Fruit fly (Drosophila melanogaster) whole organism, embryonic: ENCODE results near the gene Tre1.

ENCODE experiments used
- Ada2b ChIP-seq: fragments of 200-800 bp; sonication (Bioruptor generic); IDR thresholded peaks from 2 replicates; pipeline ENCODE4 v1.3.6; 2022; ENCODE audit warnings: missing biosample characterization, missing genetic modification characterization
- Antp ChIP-seq: fragments of 200-800 bp; sonication (Bioruptor generic); optimal IDR thresholded peaks from 3 replicates; lab custom pipeline; 2016; ENCODE audit warnings: missing biosample characterization, missing genetic modification characterization
- CG10267 ChIP-seq: fragments of 200-800 bp; sonication (Bioruptor generic); optimal IDR thresholded peaks from 2 replicates; lab custom pipeline; 2018; ENCODE audit warnings: missing biosample characterization, mild to moderate bottlenecking, missing genetic modification characterization, moderate library complexity
- CG10321 ChIP-seq: fragments of 200-800 bp; sonication (Bioruptor generic); IDR thresholded peaks from 2 replicates; pipeline ENCODE4 v1.3.6; 2022; ENCODE audit warnings: missing biosample characterization, missing genetic modification characterization
- CG11247 ChIP-seq: fragments of 200-800 bp; sonication (Bioruptor generic); IDR thresholded peaks from 2 replicates; pipeline ENCODE4 v1.3.6; 2022; ENCODE audit warnings: missing biosample characterization, missing genetic modification characterization
- CG11456 ChIP-seq: fragments of 200-800 bp; sonication (Bioruptor generic); IDR thresholded peaks from 3 replicates; pipeline ENCODE4 v1.3.6; 2022; ENCODE audit warnings: missing biosample characterization, missing genetic modification characterization
- CG12155 ChIP-seq: fragments of 200-800 bp; sonication (Bioruptor generic); optimal IDR thresholded peaks from 3 replicates; lab custom pipeline; 2016; ENCODE audit warnings: missing biosample characterization, missing genetic modification characterization
- CG1233 ChIP-seq: fragments of 200-800 bp; sonication (Bioruptor generic); optimal IDR thresholded peaks from 4 replicates; lab custom pipeline; 2018; ENCODE audit warnings: missing biosample characterization, mild to moderate bottlenecking, missing genetic modification characterization
- CG14441 ChIP-seq: fragments of 200-800 bp; sonication (Bioruptor generic); IDR thresholded peaks from 2 replicates; pipeline ENCODE4 v1.3.6; 2022; ENCODE audit warnings: missing biosample characterization, missing genetic modification characterization
- CG14860 ChIP-seq: fragments of 200-800 bp; sonication (Bioruptor generic); IDR thresholded peaks from 3 replicates; pipeline ENCODE4 v1.3.6; 2022; ENCODE audit warnings: missing biosample characterization, missing genetic modification characterization; ENCODE audit not compliant: partially characterized antibody
- CG16779 ChIP-seq: fragments of 200-800 bp; sonication (Bioruptor generic); IDR thresholded peaks from 2 replicates; pipeline ENCODE4 v1.3.6; 2022; ENCODE audit warnings: missing biosample characterization, missing genetic modification characterization
- CG16815 ChIP-seq: fragments of 200-800 bp; sonication (Bioruptor generic); optimal IDR thresholded peaks from 3 replicates; lab custom pipeline; 2017; ENCODE audit warnings: missing biosample characterization, mild to moderate bottlenecking, missing genetic modification characterization
- CG17359 ChIP-seq: fragments of 200-800 bp; sonication (Bioruptor generic); optimal IDR thresholded peaks from 3 replicates; lab custom pipeline; 2018; ENCODE audit warnings: missing biosample characterization, mild to moderate bottlenecking, missing genetic modification characterization, moderate library complexity
- CG2199 ChIP-seq: fragments of 200-800 bp; sonication (Bioruptor generic); IDR thresholded peaks from 3 replicates; pipeline ENCODE4 v1.3.6; 2022; ENCODE audit warnings: missing biosample characterization, missing genetic modification characterization
- CG33557 ChIP-seq: fragments of 200-800 bp; sonication (Bioruptor generic); optimal IDR thresholded peaks from 2 replicates; lab custom pipeline; 2019; ENCODE audit warnings: missing biosample characterization, mild to moderate bottlenecking, missing genetic modification characterization, moderate library complexity
- CG3995 ChIP-seq: fragments of 200-800 bp; sonication (Bioruptor generic); optimal IDR thresholded peaks from 3 replicates; lab custom pipeline; 2016; ENCODE audit warnings: missing biosample characterization, missing genetic modification characterization
- CG4282 ChIP-seq: fragments of 200-800 bp; sonication (Bioruptor generic); optimal IDR thresholded peaks from 2 replicates; lab custom pipeline; 2016; ENCODE audit warnings: missing biosample characterization, missing genetic modification characterization
- CG4328 ChIP-seq: fragments of 200-800 bp; sonication (Bioruptor generic); optimal IDR thresholded peaks from 3 replicates; lab custom pipeline; 2017; ENCODE audit warnings: missing biosample characterization, missing genetic modification reagents, missing genetic modification characterization
- CG4424 ChIP-seq: fragments of 200-800 bp; sonication (Bioruptor generic); optimal IDR thresholded peaks from 3 replicates; lab custom pipeline; 2016; ENCODE audit warnings: missing biosample characterization, missing genetic modification characterization
- CG4730 ChIP-seq: fragments of 200-800 bp; sonication (Bioruptor generic); IDR thresholded peaks from 2 replicates; pipeline ENCODE4 v1.3.6; 2022; ENCODE audit warnings: missing biosample characterization, missing genetic modification characterization
- CG8478 ChIP-seq: fragments of >200 bp; optimal IDR thresholded peaks from 2 replicates; lab custom pipeline; 2018
- CG8924 ChIP-seq: fragments of 200-800 bp; optimal IDR thresholded peaks from 3 replicates; lab custom pipeline; 2019; ENCODE audit warnings: missing biosample characterization, mild to moderate bottlenecking, missing genetic modification characterization, moderate library complexity
- CG9437 ChIP-seq: fragments of 200-800 bp; sonication (Bioruptor generic); optimal IDR thresholded peaks from 2 replicates; lab custom pipeline; 2018; ENCODE audit warnings: missing biosample characterization, mild to moderate bottlenecking, missing genetic modification characterization
- CTCF ChIP-seq: fragments of 200-800 bp; sonication (Bioruptor generic); optimal IDR thresholded peaks from 2 replicates; lab custom pipeline; 2017; ENCODE audit warnings: missing biosample characterization, mild to moderate bottlenecking, missing genetic modification characterization, moderate library complexity
- D19A ChIP-seq: fragments of 200-800 bp; optimal IDR thresholded peaks from 3 replicates; lab custom pipeline; 2019; ENCODE audit warnings: missing biosample characterization, mild to moderate bottlenecking, missing genetic modification characterization, moderate library complexity
- Gug ChIP-seq: fragments of 200-800 bp; sonication (Bioruptor generic); IDR thresholded peaks from 4 replicates; pipeline ENCODE4 v1.3.6; 2022; ENCODE audit warnings: missing biosample characterization, missing genetic modification characterization
- H15 ChIP-seq: fragments of 200-800 bp; sonication (Bioruptor generic); IDR thresholded peaks from 3 replicates; pipeline ENCODE4 v1.3.6; 2022; ENCODE audit warnings: missing biosample characterization, missing genetic modification characterization
- HLH3B ChIP-seq: fragments of 200-800 bp; sonication (Bioruptor generic); IDR thresholded peaks from 2 replicates; pipeline ENCODE4 v1.3.6; 2022; ENCODE audit warnings: missing biosample characterization, missing genetic modification characterization
- HmgD ChIP-seq: fragments of 200-800 bp; sonication (Bioruptor generic); optimal IDR thresholded peaks from 3 replicates; lab custom pipeline; 2016; ENCODE audit warnings: missing biosample characterization, missing genetic modification characterization
- Hr78 ChIP-seq, 2 experiments: fragments of 200-800 bp in 1 of 2; fragments of >200 bp in 1 of 2; sonication (Bioruptor generic) in 1 of 2; optimal IDR thresholded peaks; 2 replicates each; lab custom pipeline; 2017 to 2019; ENCODE audit warnings: missing biosample characterization in 2 of 2, missing genetic modification characterization in 2 of 2, mild to moderate bottlenecking in 1 of 2, moderate library complexity in 1 of 2
- Kr ChIP-seq: fragments of 200-800 bp; sonication (Bioruptor generic); optimal IDR thresholded peaks from 2 replicates; lab custom pipeline; 2017; ENCODE audit warnings: missing biosample characterization, mild to moderate bottlenecking, missing genetic modification characterization
- Med ChIP-seq: fragments of 200-800 bp; sonication (Bioruptor generic); peaks from one replicate; lab custom pipeline; 2016; ENCODE audit warnings: missing biosample characterization, missing genetic modification characterization, mild to moderate bottlenecking, inconsistent platforms, moderate library complexity
- NFAT ChIP-seq: fragments of 200-800 bp; sonication (Bioruptor generic); IDR thresholded peaks from 2 replicates; pipeline ENCODE4 v1.3.6; 2022; ENCODE audit warnings: missing biosample characterization, missing genetic modification characterization
- Optix ChIP-seq: fragments of 200-800 bp; sonication (Bioruptor generic); IDR thresholded peaks from 3 replicates; pipeline ENCODE4 v1.3.6; 2022; ENCODE audit warnings: missing biosample characterization, missing genetic modification characterization
- Pdp1 ChIP-seq, 2 experiments: fragments of 200-800 bp; sonication (Bioruptor generic); optimal IDR thresholded peaks; 3 replicates each; lab custom pipeline; 2016; ENCODE audit warnings: missing biosample characterization in 2 of 2, missing genetic modification characterization in 2 of 2, mild to moderate bottlenecking in 1 of 2, moderate library complexity in 1 of 2
- ara ChIP-seq: fragments of 200-800 bp; sonication (Bioruptor generic); IDR thresholded peaks from 2 replicates; pipeline ENCODE4 v1.3.6; 2022; ENCODE audit warnings: missing biosample characterization, missing genetic modification characterization
- da ChIP-seq: fragments of 200-800 bp; sonication (Bioruptor generic); optimal IDR thresholded peaks from 2 replicates; lab custom pipeline; 2016; ENCODE audit warnings: missing biosample characterization, missing genetic modification characterization
- dm ChIP-seq: fragments of 200-800 bp; sonication (Bioruptor generic); optimal IDR thresholded peaks from 3 replicates; lab custom pipeline; 2016; ENCODE audit warnings: missing biosample characterization, missing genetic modification characterization
- dmrt11E ChIP-seq: fragments of 200-800 bp; sonication (Bioruptor generic); optimal IDR thresholded peaks from 3 replicates; lab custom pipeline; 2018; ENCODE audit warnings: missing biosample characterization, mild to moderate bottlenecking, missing genetic modification characterization, moderate library complexity
- exex ChIP-seq: fragments of 200-800 bp; sonication (Bioruptor generic); optimal IDR thresholded peaks from 4 replicates; lab custom pipeline; 2018; ENCODE audit warnings: missing biosample characterization, mild to moderate bottlenecking, missing genetic modification characterization, moderate library complexity
- eyg ChIP-seq: fragments of 200-800 bp; sonication (Bioruptor generic); optimal IDR thresholded peaks from 3 replicates; lab custom pipeline; 2016; ENCODE audit warnings: missing biosample characterization, missing genetic modification characterization
- fd102C ChIP-seq: fragments of 200-800 bp; sonication (Bioruptor generic); optimal IDR thresholded peaks from 2 replicates; lab custom pipeline; 2018; ENCODE audit warnings: missing biosample characterization, mild to moderate bottlenecking, missing genetic modification characterization, moderate library complexity
- h ChIP-seq: fragments of >200 bp; optimal IDR thresholded peaks from 2 replicates; lab custom pipeline; 2017
- her ChIP-seq: fragments of 200-800 bp; sonication (Bioruptor generic); optimal IDR thresholded peaks from 2 replicates; lab custom pipeline; 2016; ENCODE audit warnings: missing biosample characterization, missing genetic modification characterization
- hth ChIP-seq: fragments of >200 bp; optimal IDR thresholded peaks from 2 replicates; lab custom pipeline; 2017; ENCODE audit warnings: inconsistent platforms
- ken ChIP-seq: fragments of 200-800 bp; sonication (Bioruptor generic); IDR thresholded peaks from 3 replicates; pipeline ENCODE4 v1.3.6; 2022; ENCODE audit warnings: missing biosample characterization, missing genetic modification characterization
- klu ChIP-seq: fragments of 200-800 bp; sonication (Bioruptor generic); IDR thresholded peaks from 2 replicates; pipeline ENCODE4 v1.3.6; 2022; ENCODE audit warnings: missing biosample characterization, missing genetic modification characterization
- pho ChIP-seq: fragments of 200-800 bp; sonication (Bioruptor generic); optimal IDR thresholded peaks from 2 replicates; lab custom pipeline; 2016; ENCODE audit warnings: missing biosample characterization, missing genetic modification characterization
- pros ChIP-seq: fragments of 200-800 bp; sonication (Bioruptor generic); optimal IDR thresholded peaks from 3 replicates; lab custom pipeline; 2019; ENCODE audit warnings: missing biosample characterization, mild to moderate bottlenecking, missing genetic modification characterization, moderate library complexity
- tgo ChIP-seq: fragments of 200-800 bp; sonication (Bioruptor generic); IDR thresholded peaks from 3 replicates; pipeline ENCODE4 v1.3.6; 2022; ENCODE audit warnings: missing biosample characterization, missing genetic modification characterization
- tin ChIP-seq: fragments of 200-800 bp; sonication (Bioruptor generic); optimal IDR thresholded peaks from 3 replicates; lab custom pipeline; 2016; ENCODE audit warnings: missing biosample characterization, missing genetic modification characterization
- zen2 ChIP-seq: fragments of 200-800 bp; sonication (Bioruptor generic); IDR thresholded peaks from 3 replicates; pipeline ENCODE4 v1.3.6; 2022; ENCODE audit warnings: missing biosample characterization, missing genetic modification characterization; ENCODE audit not compliant: partially characterized antibody
- zfh1 ChIP-seq: fragments of 200-800 bp; sonication (Bioruptor generic); IDR thresholded peaks from 3 replicates; pipeline ENCODE4 v1.3.6; 2022; ENCODE audit warnings: missing biosample characterization, missing genetic modification characterization

The Tre1 gene

DNA sequence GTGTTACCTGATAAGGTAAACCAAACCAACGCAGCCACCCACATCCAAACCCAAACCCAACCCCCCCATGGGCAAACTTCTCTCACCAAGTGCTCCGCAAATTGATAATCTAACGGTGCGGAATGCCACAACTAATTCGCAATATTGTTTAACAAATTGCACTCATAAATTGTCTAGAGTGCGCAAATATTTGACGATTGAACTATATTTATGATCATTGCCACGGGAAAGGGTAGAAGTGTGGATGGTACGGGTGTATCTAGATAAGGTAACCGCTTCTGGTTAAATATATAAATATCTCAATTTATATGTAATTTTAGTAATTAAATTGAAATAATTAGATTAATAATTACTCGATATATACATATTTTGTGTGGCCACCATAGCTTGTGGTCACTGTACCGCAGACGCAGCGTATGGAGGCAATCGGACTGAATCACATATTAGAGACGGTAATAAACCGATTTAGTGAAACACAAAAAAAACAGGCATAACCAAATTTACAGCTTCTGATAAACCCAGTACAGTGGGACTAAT, 38.8 kb upstream of the Tre1 start (continued):
- peak; percentile 94 for TF ChIP-seq exex (tag; lab: Kevin White, UChicago)
- TF ChIP-seq CG12155 (GFP tag; lab: Kevin White, UChicago): peak; percentile 57
- peak; percentile 69 for TF ChIP-seq CG8924 (tag; lab: Kevin White, UChicago)
- TF ChIP-seq her: no peak
- TF ChIP-seq Pdp1 (GFP tag; optimal IDR thresholded peaks at IDR 0.05; lab: Kevin White, UChicago): peak in 1 of 2 experiments; percentile 5
- no peak for TF ChIP-seq CG16779
- peak; percentile 17 for TF ChIP-seq CG4424 (GFP tag; lab: Kevin White, UChicago)
- no peak for TF ChIP-seq fd102C (GFP tag; lab: Kevin White, UChicago)
- TF ChIP-seq CG14441: peak; percentile 56; the same call in 1 of the 2 replicates
- no peak for TF ChIP-seq dm (GFP tag; lab: Kevin White, UChicago)
- peak; percentile 37 for TF ChIP-seq CG16815 (GFP tag; lab: Kevin White, UChicago)
- peak; percentile 64 for TF ChIP-seq CG17359 (tag; lab: Kevin White, UChicago)
- no peak for TF ChIP-seq CG14860 (GFP tag; lab: Robert Waterston, UW)
- no peak for TF ChIP-seq eyg
- TF ChIP-seq Optix (GFP tag; lab: Robert Waterston, UW): peak; percentile 23; the same call in 1 of the 3 replicates
- no peak for TF ChIP-seq CG8478
- peak; percentile 68 for TF ChIP-seq Med (GFP tag; lab: Kevin White, UChicago)
- no peak for TF ChIP-seq CTCF (GFP tag; lab: Kevin White, UChicago)
- no peak for TF ChIP-seq zen2 (GFP tag; lab: Robert Waterston, UW)
- peak; percentile 42 for TF ChIP-seq CG9437 (GFP tag; lab: Kevin White, UChicago)
- TF ChIP-seq CG10267 (tag; lab: Kevin White, UChicago): peak; percentile 28
- no peak for TF ChIP-seq Antp (GFP tag; lab: Kevin White, UChicago)
- peak; percentile 79 for TF ChIP-seq CG11456
- TF ChIP-seq CG33557 (GFP tag; lab: Kevin White, UChicago): no peak
- TF ChIP-seq CG4730 (GFP tag; lab: Robert Waterston, UW): peak; percentile 57; the same call in 1 of the 2 replicates
- TF ChIP-seq zfh1: peak; percentile 61; the same call in 2 of the 3 replicates
- TF ChIP-seq da (GFP tag; lab: Kevin White, UChicago): no peak
- TF ChIP-seq hth: no peak
- TF ChIP-seq CG10321 (GFP tag; lab: Robert Waterston, UW): no peak
- peak; percentile 78 for TF ChIP-seq Ada2b (GFP tag; lab: Robert Waterston, UW)
- TF ChIP-seq CG3995 (GFP tag; lab: Kevin White, UChicago): no peak
- no peak for TF ChIP-seq ken (GFP tag; lab: Robert Waterston, UW)
- peak; percentile 69 for TF ChIP-seq tgo
- no peak for TF ChIP-seq pros (GFP tag; lab: Kevin White, UChicago)
- TF ChIP-seq CG1233 (GFP tag; lab: Kevin White, UChicago): peak; percentile 37
- no peak for TF ChIP-seq h (lab: Kevin White, UChicago)
- peak; percentile 61; the same call in 1 of the 2 replicates for TF ChIP-seq NFAT
- TF ChIP-seq klu (GFP tag; lab: Robert Waterston, UW): no peak
- no peak for TF ChIP-seq tin (GFP tag; lab: Kevin White, UChicago)
- TF ChIP-seq HmgD: no peak
- no peak for TF ChIP-seq H15
- TF ChIP-seq Gug (GFP tag; lab: Robert Waterston, UW): peak; percentile 66; the same call in 2 of the 4 replicates
- peak; percentile 31 for TF ChIP-seq D19A (tag; lab: Kevin White, UChicago)
- peak; percentile 69 for TF ChIP-seq CG11247 (GFP tag; lab: Robert Waterston, UW)
- no peak for TF ChIP-seq CG4282
- no peak for TF ChIP-seq CG2199
- no peak for TF ChIP-seq dmrt11E (tag; lab: Kevin White, UChicago)
- no peak for TF ChIP-seq ara
- TF ChIP-seq HLH3B (GFP tag; lab: Robert Waterston, UW): peak; percentile 50; the same call in 1 of the 2 replicates
- TF ChIP-seq pho: no peak
- TF ChIP-seq Kr (GFP tag; lab: Kevin White, UChicago): no peak
- TF ChIP-seq CG4328 (GFP tag; lab: Kevin White, UChicago): peak; percentile 28
- TF ChIP-seq Hr78 (GFP tag; optimal IDR thresholded peaks at IDR 0.05; lab: Kevin White, UChicago): no peak
